Worm (Caenorhabditis elegans): ENCODE data around the gene ttr-6.

DNA sequence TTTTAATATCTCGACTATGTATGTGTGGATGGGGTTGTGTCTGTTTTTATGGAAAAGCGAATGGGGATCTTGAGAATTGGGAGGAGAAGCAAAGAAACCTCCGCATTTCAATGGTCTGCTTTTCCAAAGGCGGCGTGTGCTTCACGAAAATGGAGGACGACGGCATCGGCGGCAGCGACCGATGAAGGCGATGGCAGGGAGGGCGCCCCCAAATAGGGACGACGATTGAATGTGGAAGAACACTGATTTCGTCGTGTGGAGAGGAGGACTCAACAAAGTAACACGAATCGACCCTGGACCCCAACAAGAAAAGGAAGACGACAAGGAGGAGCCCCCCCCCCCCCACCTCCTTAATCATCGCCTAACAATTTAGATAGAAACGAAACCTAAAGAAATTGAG, 23.9 kb downstream of the ttr-6 start:
- TF ChIP-seq dao-5 (tag; optimal IDR thresholded peaks at IDR 0.05), result no peak
- TF ChIP-seq him-1 (tag; optimal IDR thresholded peaks at IDR 0.05), result no peak
- TF ChIP-seq W03F9.2 (tag; optimal IDR thresholded peaks at IDR 0.05), result no peak
